Fruit fly (Drosophila melanogaster): ENCODE results near the gene Qsox4.

Qsox4 gene

dm6 chr3R:23732990-23733512 lies 30.5 kb downstream of the Qsox4 start, which contains the start of the genes Hmgcr and Rpn9 (continued):
- peak; percentile 61 for TF ChIP-seq CG2712 (tag; optimal IDR thresholded peaks at IDR 0.05)
- peak; percentile 10 for TF ChIP-seq Sry-β (GFP tag; optimal IDR thresholded peaks at IDR 0.05)
- peak; percentile 31; the same call in 1 of the 2 replicates for TF ChIP-seq Bgb (GFP tag; IDR thresholded peaks at IDR 0.05; ENCODE audit: partially characterized antibody)
- TF ChIP-seq HLHmδ (GFP tag; optimal IDR thresholded peaks at IDR 0.05) = peak; percentile 72
- peak; percentile 77 for TF ChIP-seq CG14710 (tag; optimal IDR thresholded peaks at IDR 0.05)
- peak; percentile 54 for TF ChIP-seq CG10431 (GFP tag; optimal IDR thresholded peaks at IDR 0.05)
- peak; percentile 11 for TF ChIP-seq Blimp-1 (GFP tag; optimal IDR thresholded peaks at IDR 0.05)
- 0 out of 2 replicates have a peak, but pooled peaks have one; percentile 9 for TF ChIP-seq CG3847 (GFP tag; IDR thresholded peaks at IDR 0.05)
- peak; percentile 6 for TF ChIP-seq Max (GFP tag; optimal IDR thresholded peaks at IDR 0.05)
- TF ChIP-seq gcm2 (GFP tag; optimal IDR thresholded peaks at IDR 0.05) = no peak
- peak in 1 of 2 experiments; percentile 29 for TF ChIP-seq tll (GFP tag; optimal IDR thresholded peaks at IDR 0.05)
- TF ChIP-seq BtbVII (GFP tag; optimal IDR thresholded peaks at IDR 0.05) = peak; percentile 37
- TF ChIP-seq CG8359 (GFP tag; optimal IDR thresholded peaks at IDR 0.05; ENCODE audit: borderline replicate concordance) = peak; percentile 9
- peak; percentile 32 for TF ChIP-seq lab (GFP tag; optimal IDR thresholded peaks at IDR 0.05)
- TF ChIP-seq CG30403 (GFP tag; optimal IDR thresholded peaks at IDR 0.05) = peak; percentile 13
- peak; percentile 41 for TF ChIP-seq dm (GFP tag; optimal IDR thresholded peaks at IDR 0.05)
- TF ChIP-seq hbn (GFP tag; IDR thresholded peaks at IDR 0.05; ENCODE audit: partially characterized antibody) = no peak
- peak; percentile 38 for TF ChIP-seq Nf-YC (tag; optimal IDR thresholded peaks at IDR 0.05)
- TF ChIP-seq CG4404 (GFP tag; IDR thresholded peaks at IDR 0.05) = no peak
- TF ChIP-seq CG31365 (tag; optimal IDR thresholded peaks at IDR 0.05) = no peak
- peak; percentile 38; the same call in 1 of the 3 replicates for TF ChIP-seq CG34224 (GFP tag; IDR thresholded peaks at IDR 0.05; ENCODE audit: partially characterized antibody)
- peak; percentile 92 for TF ChIP-seq Ets97D (GFP tag; optimal IDR thresholded peaks at IDR 0.05)
- TF ChIP-seq CG42726 (GFP tag; IDR thresholded peaks at IDR 0.05; ENCODE audit: partially characterized antibody) = peak; percentile 17; the same call in 1 of the 2 replicates
- TF ChIP-seq CrebB (tag; optimal IDR thresholded peaks at IDR 0.05) = peak; percentile 38
- peak in 1 of 2 experiments; percentile 11 for TF ChIP-seq Hr51 (GFP tag; optimal IDR thresholded peaks at IDR 0.05)
- peak; percentile 3 for TF ChIP-seq Fer3 (tag; optimal IDR thresholded peaks at IDR 0.05)
- TF ChIP-seq CG13624 (GFP tag; optimal IDR thresholded peaks at IDR 0.05) = peak; percentile 14
- peak; percentile 65 for TF ChIP-seq phol (tag; optimal IDR thresholded peaks at IDR 0.05)
- TF ChIP-seq CG15011 (GFP tag; optimal IDR thresholded peaks at IDR 0.05) = no peak
- peak; percentile 83 for TF ChIP-seq Med (GFP tag)
- TF ChIP-seq mld (GFP tag; IDR thresholded peaks at IDR 0.05; ENCODE audit: partially characterized antibody) = 0 out of 3 replicates have a peak, but pooled peaks have one; percentile 64
- peak; percentile 30 for TF ChIP-seq wek (GFP tag; optimal IDR thresholded peaks at IDR 0.05)
- peak; percentile 8 for TF ChIP-seq CG8290 (GFP tag; optimal IDR thresholded peaks at IDR 0.05)
- peak in 1 of 2 experiments; percentile 47 for TF ChIP-seq CG8290 (tag; optimal IDR thresholded peaks at IDR 0.05)
- TF ChIP-seq CG3281 (GFP tag; optimal IDR thresholded peaks at IDR 0.05) = peak; percentile 2
- peak; percentile 44 for TF ChIP-seq CG8924 (tag; optimal IDR thresholded peaks at IDR 0.05)
- TF ChIP-seq Vsx1 (GFP tag; optimal IDR thresholded peaks at IDR 0.05) = peak; percentile 68
- TF ChIP-seq CG7963 (GFP tag; IDR thresholded peaks at IDR 0.05; ENCODE audit: partially characterized antibody) = 0 out of 3 replicates have a peak, but pooled peaks have one; percentile 22
- TF ChIP-seq exex (tag; optimal IDR thresholded peaks at IDR 0.05) = peak; percentile 17
- TF ChIP-seq CG12104 (GFP tag; optimal IDR thresholded peaks at IDR 0.05) = no peak
- TF ChIP-seq scrt (GFP tag; optimal IDR thresholded peaks at IDR 0.05) = peak; percentile 18
- 0 out of 2 replicates have a peak, but pooled peaks have one; percentile 16 for TF ChIP-seq amos (GFP tag; IDR thresholded peaks at IDR 0.05; ENCODE audit: partially characterized antibody)
- TF ChIP-seq Jarid2 (GFP tag; optimal IDR thresholded peaks at IDR 0.05) = peak; percentile 86
- peak; percentile 26 for TF ChIP-seq grau (tag; optimal IDR thresholded peaks at IDR 0.05)
- peak; percentile 58 for TF ChIP-seq CTCF (GFP tag; optimal IDR thresholded peaks at IDR 0.05)
- peak in 1 of 3 experiments; percentile 56 for TF ChIP-seq Stat92E (GFP tag; optimal IDR thresholded peaks at IDR 0.05)
- no peak for TF ChIP-seq CG11247 (GFP tag; IDR thresholded peaks at IDR 0.05)

All from whole organism, embryonic.